Fruit fly (Drosophila melanogaster): Measurements from ENCODE around the gene NetA.

Gene NetA

DNA sequence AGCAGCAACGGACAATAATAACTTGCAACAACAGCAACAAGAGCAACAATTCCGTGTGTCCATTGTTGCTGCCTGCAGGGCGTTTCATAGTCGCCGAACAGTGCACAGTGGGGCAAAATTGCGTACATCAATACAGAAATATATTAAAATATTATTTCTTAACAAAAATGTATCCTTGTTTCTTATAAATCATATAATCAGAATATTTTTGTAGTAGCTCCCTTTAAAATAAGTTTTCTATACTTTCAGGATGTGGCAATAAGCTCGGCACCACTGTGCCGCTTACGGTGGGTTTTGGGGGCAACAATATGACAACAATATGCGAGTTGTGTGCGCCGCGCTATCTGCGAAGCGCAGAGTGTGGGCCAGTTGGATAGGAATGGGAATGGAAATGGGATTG, 41.4 kb downstream of the NetA start (continued):
- no peak for TF ChIP-seq zf30C (GFP tag; optimal IDR thresholded peaks at IDR 0.05)
- TF ChIP-seq CG11560 (tag; IDR thresholded peaks at IDR 0.05), result peak; percentile 65; the same call in 2 of the 3 replicates
- no peak for TF ChIP-seq al (GFP tag; IDR thresholded peaks at IDR 0.05)
- TF ChIP-seq CG11093 (GFP tag; IDR thresholded peaks at IDR 0.05), result peak; percentile 82
- TF ChIP-seq unc-4 (GFP tag; IDR thresholded peaks at IDR 0.05; ENCODE audit: partially characterized antibody), result no peak
- 0 out of 3 replicates have a peak, but pooled peaks have one; percentile 30 for TF ChIP-seq z (GFP tag; IDR thresholded peaks at IDR 0.05)
- peak; percentile 66 for TF ChIP-seq Hr3 (GFP tag; optimal IDR thresholded peaks at IDR 0.05)
- no peak for TF ChIP-seq D19B (GFP tag; optimal IDR thresholded peaks at IDR 0.05)
- TF ChIP-seq CG5180 (GFP tag; optimal IDR thresholded peaks at IDR 0.05), result peak; percentile 58
- TF ChIP-seq gfzf (GFP tag; optimal IDR thresholded peaks at IDR 0.05), result no peak
- TF ChIP-seq crc (GFP tag; optimal IDR thresholded peaks at IDR 0.05), result no peak
- no peak for TF ChIP-seq kay (GFP tag; optimal IDR thresholded peaks at IDR 0.05)
- no peak for TF ChIP-seq Dad (GFP tag; optimal IDR thresholded peaks at IDR 0.05)
- no peak for TF ChIP-seq CG15073 (GFP tag; optimal IDR thresholded peaks at IDR 0.05)
- no peak for TF ChIP-seq CkIIα-i1 (GFP tag; IDR thresholded peaks at IDR 0.05)
- TF ChIP-seq cwo (GFP tag; optimal IDR thresholded peaks at IDR 0.05), result peak; percentile 22
- peak; percentile 87 for TF ChIP-seq fd96Cb (tag; optimal IDR thresholded peaks at IDR 0.05)
- TF ChIP-seq CG3163 (GFP tag; optimal IDR thresholded peaks at IDR 0.05), result no peak
- TF ChIP-seq CG4820 (GFP tag; optimal IDR thresholded peaks at IDR 0.05), result peak; percentile 74
- TF ChIP-seq CG12236 (GFP tag; optimal IDR thresholded peaks at IDR 0.05), result no peak
- peak; percentile 56 for TF ChIP-seq jing (GFP tag; optimal IDR thresholded peaks at IDR 0.05)
- peak; percentile 71 for TF ChIP-seq CG12299 (tag; optimal IDR thresholded peaks at IDR 0.05)
- TF ChIP-seq sqz (GFP tag; optimal IDR thresholded peaks at IDR 0.05), result peak; percentile 54
- no peak for TF ChIP-seq maf-S (GFP tag; optimal IDR thresholded peaks at IDR 0.05)
- TF ChIP-seq CG3726 (GFP tag; IDR thresholded peaks at IDR 0.05), result peak; percentile 60; the same call in 2 of the 3 replicates
- TF ChIP-seq CG17802 (tag; optimal IDR thresholded peaks at IDR 0.05), result peak; percentile 55
- TF ChIP-seq CG13894 (tag; optimal IDR thresholded peaks at IDR 0.05), result no peak
- peak; percentile 0 for TF ChIP-seq CG8290 (GFP tag; optimal IDR thresholded peaks at IDR 0.05)
- TF ChIP-seq CG8290 (tag; optimal IDR thresholded peaks at IDR 0.05), result no peak
- peak; percentile 81 for TF ChIP-seq CG34422 (GFP tag; IDR thresholded peaks at IDR 0.05)
- TF ChIP-seq sc (optimal IDR thresholded peaks at IDR 0.05), result no peak
- TF ChIP-seq sc (GFP tag; optimal IDR thresholded peaks at IDR 0.05), result peak; percentile 71
- TF ChIP-seq BtbVII (GFP tag; optimal IDR thresholded peaks at IDR 0.05), result peak; percentile 57
- TF ChIP-seq NC2α (GFP tag; optimal IDR thresholded peaks at IDR 0.05), result no peak
- TF ChIP-seq br (optimal IDR thresholded peaks at IDR 0.05), result no peak
- TF ChIP-seq CG18262 (tag; optimal IDR thresholded peaks at IDR 0.05), result peak; percentile 92
- TF ChIP-seq B-H2 (GFP tag; optimal IDR thresholded peaks at IDR 0.05), result no peak
- no peak for TF ChIP-seq CG42726 (GFP tag; IDR thresholded peaks at IDR 0.05; ENCODE audit: partially characterized antibody)
- peak; percentile 60 for TF ChIP-seq CG13775 (GFP tag; optimal IDR thresholded peaks at IDR 0.05)
- no peak for TF ChIP-seq CG6854 (GFP tag; optimal IDR thresholded peaks at IDR 0.05)
- TF ChIP-seq CG16779 (GFP tag; IDR thresholded peaks at IDR 0.05), result no peak
- TF ChIP-seq Xbp1 (GFP tag; optimal IDR thresholded peaks at IDR 0.05), result peak; percentile 73
- TF ChIP-seq Hsf (GFP tag; optimal IDR thresholded peaks at IDR 0.05), result peak; percentile 52
- TF ChIP-seq bbx (GFP tag; IDR thresholded peaks at IDR 0.05; ENCODE audit: partially characterized antibody), result no peak
- TF ChIP-seq CG10654 (GFP tag; optimal IDR thresholded peaks at IDR 0.05), result peak; percentile 56
- TF ChIP-seq bigmax (GFP tag; optimal IDR thresholded peaks at IDR 0.05), result no peak
- peak; percentile 79 for TF ChIP-seq Fer1 (GFP tag; optimal IDR thresholded peaks at IDR 0.05)
- TF ChIP-seq exex (tag; optimal IDR thresholded peaks at IDR 0.05), result no peak
- TF ChIP-seq tio (GFP tag; optimal IDR thresholded peaks at IDR 0.05), result peak; percentile 59
- TF ChIP-seq Usf (GFP tag; optimal IDR thresholded peaks at IDR 0.05), result no peak
- TF ChIP-seq Nf-YB (GFP tag; optimal IDR thresholded peaks at IDR 0.05), result peak; percentile 45
- TF ChIP-seq CG7556 (GFP tag; optimal IDR thresholded peaks at IDR 0.05), result peak; percentile 77
